Worm (Caenorhabditis elegans): ENCODE results near the gene dnj-13.

dnj-13 gene

DNA sequence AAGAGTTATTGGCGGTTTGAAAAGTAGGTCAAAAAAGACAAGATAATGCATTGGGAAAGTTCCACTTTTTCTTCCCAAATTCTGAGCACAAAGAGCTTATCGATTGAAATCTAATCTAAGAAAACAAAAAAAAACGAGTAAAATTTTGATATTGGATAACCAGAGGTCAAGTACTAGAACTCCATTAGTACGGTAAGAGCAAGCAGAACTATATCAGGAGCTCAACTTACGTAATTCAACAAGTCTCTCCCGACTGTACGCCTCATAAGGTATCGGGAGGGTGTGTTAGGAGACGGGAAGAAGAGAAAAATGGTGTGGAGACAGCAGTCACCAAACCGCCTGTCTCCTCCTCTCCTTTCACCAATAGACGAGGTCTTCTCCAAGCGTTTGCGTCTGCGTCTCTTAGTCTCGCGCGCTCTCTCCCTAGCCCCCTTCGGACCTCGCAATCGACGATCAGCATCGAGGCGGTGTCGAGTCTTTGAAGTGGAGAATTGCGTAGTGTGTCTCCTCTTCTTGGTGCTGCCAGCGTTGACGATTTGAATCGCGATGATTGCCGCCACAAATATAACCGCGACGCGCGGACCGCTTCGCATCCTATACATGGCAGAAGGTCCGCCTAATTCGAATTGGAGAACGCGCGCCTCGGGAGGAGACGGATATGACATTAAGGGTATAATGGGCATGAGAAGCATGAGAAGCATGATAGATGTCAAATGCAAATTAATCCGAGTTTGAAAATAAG lies 21.6 kb downstream of the dnj-13 start, which contains the start of gene F54D5.5 (continued):
- TF ChIP-seq skn-1 (tag; optimal IDR thresholded peaks at IDR 0.05) (no peak), F16B12.6 (tag; optimal IDR thresholded peaks at IDR 0.05) (peak; percentile 1), elt-3 (tag; optimal IDR thresholded peaks at IDR 0.05) (no peak), ama-1 (optimal IDR thresholded peaks at IDR 0.05) (no peak), efl-3 (GFP tag; optimal IDR thresholded peaks at IDR 0.05) (no peak), mep-1 (tag; optimal IDR thresholded peaks at IDR 0.05) (peak; percentile 44), sox-4 (tag; optimal IDR thresholded peaks at IDR 0.05) (no peak), unc-130 (tag; optimal IDR thresholded peaks at IDR 0.05) (no peak), ets-5 (GFP tag; IDR thresholded peaks at IDR 0.05) (no peak), nhr-85 (tag) (peak; percentile 25), hpl-2 (GFP tag; optimal IDR thresholded peaks at IDR 0.05) (no peak), ceh-82 (tag; optimal IDR thresholded peaks at IDR 0.05) (peak in 2 of 3 experiments; percentile 12 to 28), ces-1 (GFP tag; optimal IDR thresholded peaks at IDR 0.05) (no peak), C04F5.9 (tag; optimal IDR thresholded peaks at IDR 0.05) (no peak), mdl-1 (tag; optimal IDR thresholded peaks at IDR 0.05) (no peak), sptf-1 (tag; optimal IDR thresholded peaks at IDR 0.05) (no peak), lsy-2 (tag; optimal IDR thresholded peaks at IDR 0.05) (peak in 1 of 2 experiments; percentile 45), unc-86 (tag; optimal IDR thresholded peaks at IDR 0.05) (peak; percentile 7), pax-3 (tag; optimal IDR thresholded peaks at IDR 0.05) (no peak), mef-2 (tag; optimal IDR thresholded peaks at IDR 0.05) (no peak), mab-9 (GFP tag; IDR thresholded peaks at IDR 0.05) (no peak), alr-1 (tag; optimal IDR thresholded peaks at IDR 0.05; ENCODE audit: borderline replicate concordance) (no peak), lin-39 (tag; optimal IDR thresholded peaks at IDR 0.05) (no peak), jun-1 (tag; optimal IDR thresholded peaks at IDR 0.05) (no peak), fkh-10 (GFP tag; optimal IDR thresholded peaks at IDR 0.05) (no peak), nhr-237 (tag; optimal IDR thresholded peaks at IDR 0.05) (no peak), snpc-4 (tag; optimal IDR thresholded peaks at IDR 0.05) (no peak), tlp-1 (tag; optimal IDR thresholded peaks at IDR 0.05) (no peak), hlh-17 (GFP tag; optimal IDR thresholded peaks at IDR 0.05; ENCODE audit: borderline replicate concordance) (no peak), unc-98 (GFP tag; IDR thresholded peaks at IDR 0.05) (no peak), isw-1 (GFP tag; IDR thresholded peaks at IDR 0.05) (no peak; the same call in 1 of the 2 replicates), unc-30 (tag; optimal IDR thresholded peaks at IDR 0.05) (no peak), dpl-1 (GFP tag; optimal IDR thresholded peaks at IDR 0.05) (peak in 2 of 3 experiments; percentile 22 to 75)

DNA sequence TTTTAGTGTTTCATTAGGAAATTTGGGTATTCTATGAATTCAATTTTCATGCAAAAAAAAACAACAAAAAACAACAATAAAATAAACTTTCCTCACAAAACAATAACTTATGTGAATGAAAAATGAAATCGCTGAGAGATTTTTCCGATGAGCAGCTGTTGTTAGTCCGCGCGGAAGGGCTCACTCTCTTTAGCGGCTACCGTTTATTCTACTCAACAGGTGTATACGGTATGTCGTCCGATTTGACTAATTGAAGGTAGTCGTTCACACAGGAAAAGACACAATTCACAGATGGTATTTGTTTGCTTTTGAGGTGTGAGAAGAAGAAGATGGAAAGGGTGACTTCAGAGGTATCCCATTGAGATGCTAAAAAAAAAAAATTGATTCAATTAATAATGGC lies 23.2 kb downstream of the dnj-13 start:
- TF ChIP-seq hlh-4 (tag; optimal IDR thresholded peaks at IDR 0.05) (no peak), efl-1 (optimal IDR thresholded peaks at IDR 0.05) (no peak), efl-1 (GFP tag; optimal IDR thresholded peaks at IDR 0.05 in 1 of 2) (peak in 1 of 2 experiments; percentile 50)

DNA sequence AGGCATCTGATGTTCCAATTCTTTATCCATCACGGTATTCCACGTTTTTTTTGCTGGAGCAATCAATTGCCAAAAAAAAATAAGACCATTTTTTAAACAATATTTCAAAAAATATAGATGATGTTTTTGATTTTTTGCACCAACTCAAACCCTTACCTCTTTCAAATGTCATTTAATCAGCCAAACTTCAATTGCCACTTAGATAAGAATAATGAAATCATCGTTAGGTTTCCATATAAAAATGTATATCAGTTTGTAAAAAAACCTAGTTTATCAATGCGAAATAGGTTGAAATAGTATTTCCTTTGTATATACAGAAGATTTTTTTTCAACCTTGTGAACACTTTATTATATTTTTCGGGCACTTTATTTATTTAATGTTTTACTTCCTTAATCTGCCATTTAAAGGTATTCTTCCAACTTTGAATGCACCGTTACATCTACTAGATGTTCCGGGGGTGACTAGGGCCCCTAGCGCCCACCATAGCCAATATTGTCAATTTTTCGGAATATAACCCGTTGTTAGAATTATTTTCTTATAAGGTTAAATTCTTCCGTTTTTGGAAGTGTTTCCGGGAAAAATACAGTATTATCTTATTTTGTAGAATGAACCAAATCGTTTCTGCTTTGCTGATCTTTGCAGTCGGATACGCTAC lies 23.8 kb downstream of the dnj-13 start, which contains the start of the genes F54D5.23 and F54D5.4:
TSS of gene F54D5.23 (minus strand) at position 75 of the 656 bp plus-strand sequence.
TSS of gene F54D5.4 (plus strand) at position 606 of the 656 bp plus-strand sequence.
- TF ChIP-seq irx-1 (tag; optimal IDR thresholded peaks at IDR 0.05) (no peak), skn-1 (tag; optimal IDR thresholded peaks at IDR 0.05) (no peak)

All from whole organism, L1 larva.